Fruit fly (Drosophila melanogaster) whole organism, embryonic: ENCODE data around the gene scny.

ENCODE experiments used
- ATbp ChIP-seq: fragments of 200-800 bp; sonication (Bioruptor generic); optimal IDR thresholded peaks from 2 replicates; lab custom pipeline; 2017; ENCODE audit warnings: missing biosample characterization, mild to moderate bottlenecking, missing genetic modification characterization, missing genetic modification reagents
- Atf6 ChIP-seq: fragments of 200-800 bp; sonication (Bioruptor generic); IDR thresholded peaks from 2 replicates; pipeline ENCODE4 v1.3.6; 2022; ENCODE audit warnings: missing biosample characterization, missing genetic modification characterization
- B-H2 ChIP-seq: fragments of 200-800 bp; sonication (Bioruptor generic); optimal IDR thresholded peaks from 2 replicates; lab custom pipeline; 2018; ENCODE audit warnings: missing biosample characterization, mild to moderate bottlenecking, missing genetic modification characterization
- Bdp1 ChIP-seq: fragments of 200-800 bp; sonication (Bioruptor generic); optimal IDR thresholded peaks from 3 replicates; lab custom pipeline; 2016; ENCODE audit warnings: missing biosample characterization, missing genetic modification characterization
- CG12236 ChIP-seq: fragments of 200-800 bp; sonication (Bioruptor generic); optimal IDR thresholded peaks from 2 replicates; lab custom pipeline; 2016; ENCODE audit warnings: missing biosample characterization, missing genetic modification characterization
- CG12744 ChIP-seq: fragments of 200-800 bp; sonication (Bioruptor generic); optimal IDR thresholded peaks from 2 replicates; lab custom pipeline; 2016; ENCODE audit warnings: missing biosample characterization, missing genetic modification characterization
- CG13424 ChIP-seq: fragments of 200-800 bp; sonication (Bioruptor generic); optimal IDR thresholded peaks from 2 replicates; lab custom pipeline; 2019; ENCODE audit warnings: missing biosample characterization, mild to moderate bottlenecking, missing genetic modification characterization, moderate library complexity
- CG15073 ChIP-seq: fragments of 200-800 bp; sonication (Bioruptor generic); optimal IDR thresholded peaks from 2 replicates; lab custom pipeline; 2016; ENCODE audit warnings: missing biosample characterization, missing genetic modification characterization
- CG1529 ChIP-seq: fragments of 200-800 bp; sonication (Bioruptor generic); optimal IDR thresholded peaks from 3 replicates; lab custom pipeline; 2018; ENCODE audit warnings: missing biosample characterization, missing genetic modification characterization
- CG15601 ChIP-seq: fragments of 200-800 bp; sonication (Bioruptor generic); optimal IDR thresholded peaks from 3 replicates; lab custom pipeline; 2019; ENCODE audit warnings: missing biosample characterization, mild to moderate bottlenecking, missing genetic modification characterization, moderate library complexity
- CG17612 ChIP-seq: fragments of 200-800 bp; sonication (Bioruptor generic); IDR thresholded peaks from 2 replicates; pipeline ENCODE4 v1.3.6; 2022; ENCODE audit warnings: missing biosample characterization, missing genetic modification characterization
- CG18599 ChIP-seq: fragments of 200-800 bp; sonication (Bioruptor generic); optimal IDR thresholded peaks from 3 replicates; lab custom pipeline; 2017; ENCODE audit warnings: missing biosample characterization, missing genetic modification characterization, mild to moderate bottlenecking, moderate library complexity, missing genetic modification reagents
- CG2199 ChIP-seq: fragments of 200-800 bp; sonication (Bioruptor generic); IDR thresholded peaks from 3 replicates; pipeline ENCODE4 v1.3.6; 2022; ENCODE audit warnings: missing biosample characterization, missing genetic modification characterization
- CG31441 ChIP-seq: fragments of 200-800 bp; sonication (Bioruptor generic); IDR thresholded peaks from 2 replicates; pipeline ENCODE4 v1.3.6; 2022; ENCODE audit warnings: missing biosample characterization, missing genetic modification characterization
- CG32772 ChIP-seq: fragments of 200-800 bp; sonication (Bioruptor generic); IDR thresholded peaks from 2 replicates; pipeline ENCODE4 v1.3.6; 2022; ENCODE audit warnings: missing biosample characterization, missing genetic modification characterization
- CG34422 ChIP-seq: fragments of 200-800 bp; sonication (Bioruptor generic); IDR thresholded peaks from 3 replicates; pipeline ENCODE4 v1.3.6; 2022; ENCODE audit warnings: missing biosample characterization, missing genetic modification characterization
- CG4730 ChIP-seq: fragments of 200-800 bp; sonication (Bioruptor generic); IDR thresholded peaks from 2 replicates; pipeline ENCODE4 v1.3.6; 2022; ENCODE audit warnings: missing biosample characterization, missing genetic modification characterization
- CG4820 ChIP-seq: fragments of 200-800 bp; sonication (Bioruptor generic); optimal IDR thresholded peaks from 3 replicates; lab custom pipeline; 2016; ENCODE audit warnings: missing biosample characterization, missing genetic modification characterization
- CG5180 ChIP-seq: fragments of 200-800 bp; sonication (Bioruptor generic); optimal IDR thresholded peaks from 3 replicates; lab custom pipeline; 2017; ENCODE audit warnings: missing biosample characterization, missing genetic modification characterization, mild to moderate bottlenecking, moderate library complexity, missing genetic modification reagents
- Dref ChIP-seq: fragments of 200-800 bp; sonication (Bioruptor generic); IDR thresholded peaks from 2 replicates; pipeline ENCODE4 v1.3.6; 2022; ENCODE audit warnings: missing biosample characterization, missing genetic modification characterization
- HHEX ChIP-seq: fragments of 200-800 bp; sonication (Bioruptor generic); optimal IDR thresholded peaks from 3 replicates; lab custom pipeline; 2017; ENCODE audit warnings: missing biosample characterization, mild to moderate bottlenecking, missing genetic modification characterization, missing genetic modification reagents
- HLH3B ChIP-seq: fragments of 200-800 bp; sonication (Bioruptor generic); IDR thresholded peaks from 2 replicates; pipeline ENCODE4 v1.3.6; 2022; ENCODE audit warnings: missing biosample characterization, missing genetic modification characterization
- Hmr ChIP-seq: fragments of 200-800 bp; sonication (Bioruptor generic); optimal IDR thresholded peaks from 3 replicates; lab custom pipeline; 2017; ENCODE audit warnings: mild to moderate bottlenecking, missing biosample characterization, missing genetic modification reagents, missing genetic modification characterization
- Med ChIP-seq: fragments of 200-800 bp; sonication (Bioruptor generic); peaks from one replicate; lab custom pipeline; 2016; ENCODE audit warnings: missing biosample characterization, missing genetic modification characterization, mild to moderate bottlenecking, inconsistent platforms, moderate library complexity
- Myb ChIP-seq: fragments of 200-800 bp; sonication (Bioruptor generic); optimal IDR thresholded peaks from 2 replicates; lab custom pipeline; 2016; ENCODE audit warnings: missing biosample characterization, missing genetic modification characterization
- Sry-β ChIP-seq: fragments of 200-800 bp; sonication (Bioruptor generic); optimal IDR thresholded peaks from 2 replicates; lab custom pipeline; 2018; ENCODE audit warnings: missing biosample characterization, mild to moderate bottlenecking, missing genetic modification characterization, moderate library complexity
- Ssrp ChIP-seq: fragments of 200-800 bp; sonication (Bioruptor generic); optimal IDR thresholded peaks from 2 replicates; lab custom pipeline; 2018; ENCODE audit warnings: missing biosample characterization, mild to moderate bottlenecking, missing genetic modification characterization, moderate library complexity
- Usf ChIP-seq: fragments of 200-800 bp; sonication (Bioruptor generic); optimal IDR thresholded peaks from 2 replicates; lab custom pipeline; 2017; ENCODE audit warnings: missing genotype, missing biosample characterization, missing genetic modification characterization
- Xbp1 ChIP-seq: fragments of 200-800 bp; sonication (Bioruptor generic); optimal IDR thresholded peaks from 3 replicates; lab custom pipeline; 2016; ENCODE audit warnings: missing biosample characterization, mild to moderate bottlenecking, missing genetic modification characterization
- az2 ChIP-seq: fragments of 200-800 bp; sonication (Bioruptor generic); optimal IDR thresholded peaks from 3 replicates; lab custom pipeline; 2016; ENCODE audit warnings: missing biosample characterization, missing genetic modification characterization
- bcd ChIP-seq: fragments of 200-800 bp; sonication (Bioruptor generic); optimal IDR thresholded peaks from 2 replicates; lab custom pipeline; 2017; ENCODE audit warnings: missing biosample characterization, mild to moderate bottlenecking, missing genetic modification characterization
- cad ChIP-seq: fragments of >200 bp; optimal IDR thresholded peaks from 2 replicates; lab custom pipeline; 2017; ENCODE audit warnings: missing biosample characterization, missing genetic modification characterization
- cato ChIP-seq: fragments of 200-800 bp; sonication (Bioruptor generic); optimal IDR thresholded peaks from 2 replicates; lab custom pipeline; 2016; ENCODE audit warnings: missing biosample characterization, missing genetic modification characterization, borderline replicate concordance
- cwo ChIP-seq: fragments of 200-800 bp; sonication (Bioruptor generic); optimal IDR thresholded peaks from 3 replicates; lab custom pipeline; 2017; ENCODE audit warnings: missing biosample characterization, missing genetic modification characterization, mild to moderate bottlenecking, moderate library complexity, missing genetic modification reagents
- dimm ChIP-seq: fragments of 200-800 bp; sonication (Bioruptor generic); IDR thresholded peaks from 2 replicates; pipeline ENCODE4 v1.3.6; 2022; ENCODE audit warnings: missing biosample characterization, missing genetic modification characterization
- dmrt11E ChIP-seq: fragments of 200-800 bp; sonication (Bioruptor generic); optimal IDR thresholded peaks from 3 replicates; lab custom pipeline; 2018; ENCODE audit warnings: missing biosample characterization, mild to moderate bottlenecking, missing genetic modification characterization, moderate library complexity
- dysf ChIP-seq: fragments of 200-800 bp; sonication (Bioruptor generic); IDR thresholded peaks from 3 replicates; pipeline ENCODE4 v1.3.6; 2022; ENCODE audit warnings: missing biosample characterization, missing genetic modification characterization
- fd102C ChIP-seq: fragments of 200-800 bp; sonication (Bioruptor generic); optimal IDR thresholded peaks from 2 replicates; lab custom pipeline; 2018; ENCODE audit warnings: missing biosample characterization, mild to moderate bottlenecking, missing genetic modification characterization, moderate library complexity
- fd64A ChIP-seq: fragments of 200-800 bp; sonication (Bioruptor generic); optimal IDR thresholded peaks from 3 replicates; lab custom pipeline; 2018; ENCODE audit warnings: missing biosample characterization, mild to moderate bottlenecking, missing genetic modification characterization
- gce ChIP-seq: fragments of 200-800 bp; sonication (Bioruptor generic); IDR thresholded peaks from 3 replicates; pipeline ENCODE4 v1.3.6; 2022; ENCODE audit warnings: missing biosample characterization, missing genetic modification characterization
- lbe ChIP-seq: fragments of 200-800 bp; sonication (Bioruptor generic); optimal IDR thresholded peaks from 2 replicates; lab custom pipeline; 2016; ENCODE audit warnings: missing biosample characterization, mild to moderate bottlenecking, missing genetic modification characterization
- mirr ChIP-seq: fragments of 200-800 bp; sonication (Bioruptor generic); optimal IDR thresholded peaks from 3 replicates; lab custom pipeline; 2018; ENCODE audit warnings: missing biosample characterization, mild to moderate bottlenecking, missing genetic modification characterization
- nerfin-1 ChIP-seq: fragments of 200-800 bp; sonication (Bioruptor generic); optimal IDR thresholded peaks from 3 replicates; lab custom pipeline; 2019; ENCODE audit warnings: missing biosample characterization, mild to moderate bottlenecking, missing genetic modification characterization, moderate library complexity
- prd ChIP-seq, 3 experiments: fragments of >200 bp in 2 of 3; fragments of 200-800 bp in 1 of 3; sonication (Bioruptor generic) in 1 of 3; optimal IDR thresholded peaks in 2 of 3; IDR thresholded peaks in 1 of 3; 2 replicates in 2 of 3; 3 replicates in 1 of 3; pipeline versions ENCODE4 v1.3.6 to Lab custom; 2017 to 2022; ENCODE audit warnings: missing biosample characterization in 1 of 3, missing genetic modification characterization in 1 of 3
- seq ChIP-seq: fragments of 200-800 bp; sonication (Bioruptor generic); IDR thresholded peaks from 2 replicates; pipeline ENCODE4 v1.3.6; 2022; ENCODE audit warnings: missing biosample characterization, missing genetic modification characterization
- slbo ChIP-seq: fragments of 200-800 bp; sonication (Bioruptor generic); IDR thresholded peaks from 2 replicates; pipeline ENCODE4 v1.3.6; 2022; ENCODE audit warnings: missing biosample characterization, missing genetic modification characterization
- sob ChIP-seq: fragments of 200-800 bp; sonication (Bioruptor generic); IDR thresholded peaks from 2 replicates; pipeline ENCODE4 v1.3.6; 2022; ENCODE audit warnings: missing biosample characterization, missing genetic modification characterization
- ssp ChIP-seq: fragments of 200-800 bp; sonication (Bioruptor generic); IDR thresholded peaks from 2 replicates; pipeline ENCODE4 v1.3.6; 2022; ENCODE audit warnings: missing biosample characterization, missing genetic modification characterization
- vfl ChIP-seq: fragments of 200-800 bp; sonication (Bioruptor generic); optimal IDR thresholded peaks from 2 replicates; lab custom pipeline; 2016; ENCODE audit warnings: missing biosample characterization, missing genetic modification characterization
- zf30C ChIP-seq: fragments of 200-800 bp; sonication (Bioruptor generic); optimal IDR thresholded peaks from 3 replicates; lab custom pipeline; 2018; ENCODE audit warnings: missing biosample characterization, mild to moderate bottlenecking, missing genetic modification characterization
- zfh2 ChIP-seq: fragments of 200-800 bp; sonication (Bioruptor generic); optimal IDR thresholded peaks from 2 replicates; lab custom pipeline; 2016; ENCODE audit warnings: missing biosample characterization, missing genetic modification characterization

Gene scny

dm6 chr3L:5817177-5817576 lies 48.4 kb downstream of the scny start:
- TF ChIP-seq az2 (GFP tag; lab: Kevin White, UChicago) (no peak), B-H2 (GFP tag; lab: Kevin White, UChicago) (no peak), Myb (GFP tag; lab: Kevin White, UChicago) (no peak), mirr (no peak), CG5180 (GFP tag; lab: Kevin White, UChicago) (no peak), cad (GFP tag; lab: Kevin White, UChicago) (no peak), zf30C (peak; percentile 54), CG4730 (no peak), Bdp1 (GFP tag; lab: Kevin White, UChicago) (no peak), gce (GFP tag; lab: Robert Waterston, UW) (no peak), CG12236 (GFP tag; lab: Kevin White, UChicago) (no peak), dmrt11E (tag; lab: Kevin White, UChicago) (peak; percentile 69), fd64A (GFP tag; lab: Kevin White, UChicago) (no peak), CG2199 (GFP tag; lab: Robert Waterston, UW) (peak; percentile 34; the same call in 1 of the 3 replicates), CG17612 (no peak), CG34422 (GFP tag; lab: Robert Waterston, UW) (no peak), ssp (no peak), CG18599 (GFP tag; lab: Kevin White, UChicago) (no peak), CG1529 (GFP tag; lab: Kevin White, UChicago) (no peak), sob (no peak), bcd (GFP tag; lab: Kevin White, UChicago) (no peak), vfl (GFP tag; lab: Kevin White, UChicago) (no peak), CG15601 (tag; lab: Kevin White, UChicago) (no peak)

dm6 chr3L:5819310-5819709 lies 50.5 kb downstream of the scny start:
- TF ChIP-seq dysf (GFP tag; lab: Robert Waterston, UW), result peak; percentile 65; the same call in 2 of the 3 replicates
- TF ChIP-seq dimm (GFP tag; lab: Robert Waterston, UW), result 0 out of 2 replicates have a peak, but pooled peaks have one; percentile 11
- no peak for TF ChIP-seq Dref
- peak; percentile 52; the same call in 1 of the 2 replicates for TF ChIP-seq Atf6 (GFP tag; lab: Robert Waterston, UW)
- peak; percentile 4 for TF ChIP-seq Myb (GFP tag; lab: Kevin White, UChicago)
- peak; percentile 35 for TF ChIP-seq Ssrp (tag; lab: Kevin White, UChicago)
- peak; percentile 16 for TF ChIP-seq lbe
- peak; percentile 48; the same call in 1 of the 2 replicates for TF ChIP-seq CG31441
- peak; percentile 2 for TF ChIP-seq cato (GFP tag; lab: Kevin White, UChicago)
- TF ChIP-seq CG32772 (GFP tag; lab: Robert Waterston, UW), result 0 out of 2 replicates have a peak, but pooled peaks have one; percentile 37
- peak; percentile 20 for TF ChIP-seq HHEX (GFP tag; lab: Kevin White, UChicago)
- peak; percentile 32 for TF ChIP-seq Xbp1 (GFP tag; lab: Kevin White, UChicago)
- TF ChIP-seq CG4820, result no peak
- TF ChIP-seq CG12744 (GFP tag; lab: Kevin White, UChicago), result peak; percentile 26
- TF ChIP-seq slbo, result peak; percentile 72
- TF ChIP-seq HLH3B, result no peak
- TF ChIP-seq fd102C, result no peak
- TF ChIP-seq nerfin-1 (tag; lab: Kevin White, UChicago), result no peak
- no peak for TF ChIP-seq CG15073 (GFP tag; lab: Kevin White, UChicago)
- peak; percentile 44 for TF ChIP-seq zfh2 (GFP tag; lab: Kevin White, UChicago)
- TF ChIP-seq CG13424 (tag; lab: Kevin White, UChicago), result peak; percentile 43
- TF ChIP-seq Usf (GFP tag; lab: Kevin White, UChicago), result no peak
- TF ChIP-seq Sry-β (GFP tag; lab: Kevin White, UChicago), result no peak
- no peak for TF ChIP-seq cwo (GFP tag; lab: Kevin White, UChicago)
- no peak for TF ChIP-seq ATbp
- peak; percentile 3 for TF ChIP-seq Hmr (GFP tag; lab: Kevin White, UChicago)
- peak; percentile 86 for TF ChIP-seq Med (GFP tag; lab: Kevin White, UChicago)
- 0 out of 2 replicates have a peak, but pooled peaks have one; percentile 41 for TF ChIP-seq seq (GFP tag; lab: Robert Waterston, UW)
- TF ChIP-seq prd (optimal IDR thresholded peaks at IDR 0.05; lab: Kevin White, UChicago), result no peak
- peak; percentile 47; the same call in 2 of the 3 replicates for TF ChIP-seq prd (GFP tag; IDR thresholded peaks at IDR 0.05; lab: Robert Waterston, UW)
